Worm (Caenorhabditis elegans) whole organism, late embryonic: ENCODE measurements around the gene lgc-11.

ENCODE experiments used
- ahr-1 ChIP-seq: sonication (generic microtip); optimal IDR thresholded peaks from 2 replicates; lab custom pipeline; 2016; ENCODE audit warnings: missing genetic modification characterization, missing compliant biosample characterization
- dve-1 ChIP-seq: sonication (generic microtip); optimal IDR thresholded peaks from 2 replicates; lab custom pipeline; 2017; ENCODE audit warnings: antibody characterized with exemption, mild to moderate bottlenecking, missing genetic modification characterization, missing compliant biosample characterization
- nhr-11 ChIP-seq: fragments of 150-350 bp; optimal IDR thresholded peaks from 2 replicates; lab custom pipeline; 2014; ENCODE audit warnings: missing biosample characterization, missing genetic modification characterization
- npax-4 ChIP-seq: sonication (generic microtip); optimal IDR thresholded peaks from 2 replicates; lab custom pipeline; 2016; ENCODE audit warnings: missing genetic modification characterization, missing compliant biosample characterization
- pqm-1 ChIP-seq: sonication (generic microtip); optimal IDR thresholded peaks from 2 replicates; lab custom pipeline; 2016; ENCODE audit warnings: missing genetic modification characterization, missing compliant biosample characterization
- rnt-1 ChIP-seq: sonication (generic microtip); optimal IDR thresholded peaks from 2 replicates; lab custom pipeline; 2016; ENCODE audit warnings: missing genetic modification characterization, missing compliant biosample characterization
- tbx-2 ChIP-seq: sonication (generic microtip); optimal IDR thresholded peaks from 2 replicates; lab custom pipeline; 2016; ENCODE audit warnings: missing genetic modification characterization, missing compliant biosample characterization

DNA sequence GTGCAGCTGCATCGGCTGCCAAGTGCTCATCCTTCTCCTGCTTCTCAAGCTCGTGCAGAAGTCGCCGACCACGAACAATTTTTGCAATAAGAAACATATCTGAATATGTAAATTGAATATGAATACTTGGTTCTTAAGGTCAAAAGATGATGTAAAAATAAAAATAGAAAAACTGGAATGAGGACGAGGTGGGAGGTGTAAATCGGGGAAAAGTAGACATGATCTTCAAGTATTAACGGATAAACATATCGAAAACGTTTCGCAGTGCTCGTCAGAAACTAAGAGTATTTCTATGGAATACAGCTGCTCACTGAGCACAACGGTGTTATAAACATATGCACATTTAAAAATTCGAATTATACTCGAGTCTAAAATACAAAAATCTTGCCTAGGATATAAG is 33.6 kb upstream of the lgc-11 start, which contains the start of gene glb-16:
- TF ChIP-seq nhr-11 (tag; lab: Kevin White, UChicago) (no peak), pqm-1 (tag; lab: Kevin White, UChicago) (no peak), npax-4 (tag; lab: Kevin White, UChicago) (no peak), rnt-1 (tag; lab: Kevin White, UChicago) (no peak), ahr-1 (tag; lab: Kevin White, UChicago) (no peak), dve-1 (tag; lab: Kevin White, UChicago) (no peak), tbx-2 (tag; lab: Kevin White, UChicago) (no peak)
